Fruit fly (Drosophila melanogaster): ENCODE data around the gene CG15387.
A peak's percentile ranks its signal among the peaks of the same experiment; 100 is the strongest.

CG15387 gene

DNA sequence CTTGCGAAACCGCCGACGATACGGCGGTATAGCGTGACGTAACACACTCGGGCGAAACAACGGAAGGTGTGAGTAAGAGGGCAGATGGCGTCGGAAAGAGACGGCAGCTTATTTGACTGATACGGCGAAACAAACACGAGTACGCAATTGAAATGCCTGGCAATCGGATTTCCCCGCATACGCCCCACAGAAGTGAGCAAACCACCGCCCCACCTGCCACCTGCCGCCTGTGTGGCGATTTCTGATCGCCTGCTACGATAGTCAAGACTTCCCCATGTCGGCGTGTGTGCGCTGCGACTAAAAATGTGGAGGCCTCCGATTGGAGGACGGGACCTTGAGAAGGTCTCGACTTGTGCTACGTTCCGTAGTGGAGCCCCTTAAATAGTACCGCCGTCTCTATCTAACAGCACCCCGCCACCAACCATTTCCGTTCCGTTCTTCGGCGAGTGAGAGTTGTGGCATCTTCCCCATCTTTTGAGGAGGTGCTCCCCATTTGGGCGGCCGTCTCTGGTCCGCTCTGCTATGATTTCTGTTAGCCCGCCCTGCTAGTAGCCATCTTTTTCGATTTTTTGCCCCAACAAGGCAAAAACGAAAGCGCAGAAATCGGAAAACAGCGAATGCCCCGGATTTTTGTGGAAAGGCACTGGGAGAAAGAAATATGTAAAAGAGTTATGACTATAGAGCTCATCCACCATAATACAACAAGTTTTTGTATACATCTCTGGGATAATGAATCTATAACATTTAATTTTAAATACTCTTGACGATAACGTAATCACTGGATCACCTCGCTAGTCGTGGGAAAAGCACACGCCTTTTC, 27.3 kb downstream of the CG15387 start (continued):
- TF ChIP-seq stc (GFP tag; IDR thresholded peaks at IDR 0.05), result no peak
- TF ChIP-seq HLH3B (GFP tag; IDR thresholded peaks at IDR 0.05), result no peak
- TF ChIP-seq CHES-1-like (GFP tag; optimal IDR thresholded peaks at IDR 0.05), result peak; percentile 80
- TF ChIP-seq Ravus (GFP tag; IDR thresholded peaks at IDR 0.05), result no peak
- TF ChIP-seq TFAM (GFP tag; optimal IDR thresholded peaks at IDR 0.05), result peak; percentile 48
- TF ChIP-seq org-1 (GFP tag; optimal IDR thresholded peaks at IDR 0.05), result peak; percentile 86
- no peak for TF ChIP-seq Hr39 (optimal IDR thresholded peaks at IDR 0.05)
- peak; percentile 57 for TF ChIP-seq cg (GFP tag; optimal IDR thresholded peaks at IDR 0.05)
- TF ChIP-seq CG18476 (GFP tag; optimal IDR thresholded peaks at IDR 0.05), result peak; percentile 83
- TF ChIP-seq sima (GFP tag; optimal IDR thresholded peaks at IDR 0.05), result peak; percentile 28
- no peak for TF ChIP-seq Awh (GFP tag; IDR thresholded peaks at IDR 0.05)
- TF ChIP-seq cad (GFP tag; optimal IDR thresholded peaks at IDR 0.05), result no peak
- TF ChIP-seq luna (GFP tag; optimal IDR thresholded peaks at IDR 0.05), result no peak
- peak; percentile 31 for TF ChIP-seq Neu2 (GFP tag; optimal IDR thresholded peaks at IDR 0.05; ENCODE audit: borderline replicate concordance)
- no peak for TF ChIP-seq sr (GFP tag; IDR thresholded peaks at IDR 0.05)
- peak; percentile 53 for TF ChIP-seq CG2116 (GFP tag; optimal IDR thresholded peaks at IDR 0.05)
- TF ChIP-seq CG4730 (GFP tag; IDR thresholded peaks at IDR 0.05), result no peak
- TF ChIP-seq CG4282 (GFP tag; optimal IDR thresholded peaks at IDR 0.05), result peak; percentile 62
- peak; percentile 86 for TF ChIP-seq CG8388 (GFP tag; optimal IDR thresholded peaks at IDR 0.05)
- no peak for TF ChIP-seq CG14860 (GFP tag; IDR thresholded peaks at IDR 0.05; ENCODE audit: partially characterized antibody)
- peak; percentile 46 for TF ChIP-seq fd3F (GFP tag; optimal IDR thresholded peaks at IDR 0.05)
- no peak for TF ChIP-seq yki (optimal IDR thresholded peaks at IDR 0.05)
- TF ChIP-seq inv (GFP tag; IDR thresholded peaks at IDR 0.05; ENCODE audit: partially characterized antibody), result no peak
- no peak for TF ChIP-seq ase (GFP tag; IDR thresholded peaks at IDR 0.05)
- TF ChIP-seq Elba2 (GFP tag; optimal IDR thresholded peaks at IDR 0.05), result peak; percentile 41
- TF ChIP-seq dan (GFP tag; IDR thresholded peaks at IDR 0.05), result no peak
- TF ChIP-seq gcm2 (GFP tag; optimal IDR thresholded peaks at IDR 0.05), result peak; percentile 75
- TF ChIP-seq trem (tag; optimal IDR thresholded peaks at IDR 0.05), result peak; percentile 65
- TF ChIP-seq croc (GFP tag; conservative IDR thresholded peaks at IDR 0.05), result peak; percentile 85
- peak; percentile 84 for TF ChIP-seq CG6272 (GFP tag; IDR thresholded peaks at IDR 0.05)
- TF ChIP-seq gfzf (GFP tag; optimal IDR thresholded peaks at IDR 0.05), result no peak
- no peak for TF ChIP-seq CG31441 (GFP tag; IDR thresholded peaks at IDR 0.05)
- no peak for TF ChIP-seq chm (GFP tag; IDR thresholded peaks at IDR 0.05)
- TF ChIP-seq CoRest (tag; optimal IDR thresholded peaks at IDR 0.05), result peak; percentile 86
- TF ChIP-seq CG2889 (GFP tag; IDR thresholded peaks at IDR 0.05), result no peak
- TF ChIP-seq Bgb (GFP tag; IDR thresholded peaks at IDR 0.05; ENCODE audit: partially characterized antibody), result no peak
- TF ChIP-seq CG8944 (GFP tag; optimal IDR thresholded peaks at IDR 0.05), result peak; percentile 88
- no peak for TF ChIP-seq jigr1 (GFP tag; IDR thresholded peaks at IDR 0.05)
- peak; percentile 76 for TF ChIP-seq CG13424 (tag; optimal IDR thresholded peaks at IDR 0.05)
- TF ChIP-seq Ets97D (GFP tag; optimal IDR thresholded peaks at IDR 0.05), result peak; percentile 70
- no peak for TF ChIP-seq Poxn (GFP tag; IDR thresholded peaks at IDR 0.05)
- peak; percentile 95 for TF ChIP-seq CG13894 (tag; optimal IDR thresholded peaks at IDR 0.05)

DNA sequence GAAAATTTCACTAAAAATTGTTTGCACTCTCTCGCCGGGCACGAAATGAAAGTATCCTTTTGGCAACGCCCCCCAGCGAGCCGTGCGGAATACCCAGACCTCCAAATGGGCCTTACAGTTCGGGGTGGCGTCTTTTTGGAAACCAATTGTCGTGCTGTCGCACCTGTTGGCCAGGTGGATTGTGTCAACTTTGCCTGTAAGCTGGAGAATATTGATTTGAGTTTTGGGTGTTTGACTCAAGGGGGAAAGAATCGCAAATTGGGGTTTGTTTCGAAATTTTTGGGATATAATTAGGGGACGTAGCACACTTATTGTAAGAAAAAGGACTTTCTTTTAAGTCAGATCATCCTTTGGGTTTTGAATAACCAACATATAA, 28.0 kb downstream of the CG15387 start:
- TF ChIP-seq kni (GFP tag; optimal IDR thresholded peaks at IDR 0.05), result no peak
- TF ChIP-seq CG7745 (tag; optimal IDR thresholded peaks at IDR 0.05), result no peak
- peak; percentile 86 for TF ChIP-seq CG13894 (tag; optimal IDR thresholded peaks at IDR 0.05)
- no peak for TF ChIP-seq Nf-YC (tag; optimal IDR thresholded peaks at IDR 0.05)
- peak; percentile 52 for TF ChIP-seq scrt (GFP tag; optimal IDR thresholded peaks at IDR 0.05)
- peak; percentile 81 for TF ChIP-seq onecut (GFP tag; IDR thresholded peaks at IDR 0.05)
- no peak for TF ChIP-seq Meics (GFP tag; optimal IDR thresholded peaks at IDR 0.05)
- peak; percentile 83 for TF ChIP-seq sug (tag; optimal IDR thresholded peaks at IDR 0.05)
- TF ChIP-seq CG1832 (GFP tag; optimal IDR thresholded peaks at IDR 0.05), result no peak
- no peak for TF ChIP-seq CG6654 (GFP tag; optimal IDR thresholded peaks at IDR 0.05)
- no peak for TF ChIP-seq ATbp (GFP tag; optimal IDR thresholded peaks at IDR 0.05)

All from whole organism, embryonic.